Fruit fly (Drosophila melanogaster) whole organism, embryonic: ENCODE measurements around the gene Polr3E.
A peak's percentile ranks its signal among the peaks of the same experiment; 100 is the strongest.

ENCODE experiments used
- CG13123 ChIP-seq: fragments of 200-800 bp; sonication (Bioruptor generic); optimal IDR thresholded peaks from 2 replicates; lab custom pipeline; 2016; ENCODE audit warnings: missing biosample characterization, missing genetic modification characterization
- CG2712 ChIP-seq: fragments of 200-800 bp; optimal IDR thresholded peaks from 3 replicates; lab custom pipeline; 2019; ENCODE audit warnings: missing biosample characterization, mild to moderate bottlenecking, missing genetic modification characterization, moderate library complexity
- CG3995 ChIP-seq: fragments of 200-800 bp; sonication (Bioruptor generic); optimal IDR thresholded peaks from 3 replicates; lab custom pipeline; 2016; ENCODE audit warnings: missing biosample characterization, missing genetic modification characterization
- CG6683 ChIP-seq: fragments of 200-800 bp; sonication (Bioruptor generic); optimal IDR thresholded peaks from 2 replicates; lab custom pipeline; 2017; ENCODE audit warnings: missing biosample characterization, mild to moderate bottlenecking, missing genetic modification characterization, missing genetic modification reagents
- D ChIP-seq, 2 experiments: fragments of 200-800 bp in 1 of 2; fragments of >200 bp in 1 of 2; sonication (Bioruptor generic) in 1 of 2; optimal IDR thresholded peaks; 2 replicates in 1 of 2; 3 replicates in 1 of 2; lab custom pipeline; 2017; ENCODE audit warnings: mild to moderate bottlenecking in 1 of 2, missing biosample characterization in 1 of 2, missing genetic modification characterization in 1 of 2, missing genetic modification reagents in 1 of 2
- Drgx ChIP-seq: fragments of 200-800 bp; sonication (Bioruptor generic); IDR thresholded peaks from 2 replicates; pipeline ENCODE4 v1.3.6; 2022; ENCODE audit warnings: missing biosample characterization, missing genetic modification characterization
- Myb ChIP-seq: fragments of 200-800 bp; sonication (Bioruptor generic); optimal IDR thresholded peaks from 2 replicates; lab custom pipeline; 2016; ENCODE audit warnings: missing biosample characterization, missing genetic modification characterization
- Ptx1 ChIP-seq: fragments of 200-800 bp; sonication (Bioruptor generic); IDR thresholded peaks from 2 replicates; pipeline ENCODE4 v1.3.6; 2022; ENCODE audit warnings: missing biosample characterization, missing genetic modification characterization
- Usf ChIP-seq: fragments of 200-800 bp; sonication (Bioruptor generic); optimal IDR thresholded peaks from 2 replicates; lab custom pipeline; 2017; ENCODE audit warnings: missing genotype, missing biosample characterization, missing genetic modification characterization
- bcd ChIP-seq: fragments of 200-800 bp; sonication (Bioruptor generic); optimal IDR thresholded peaks from 2 replicates; lab custom pipeline; 2017; ENCODE audit warnings: missing biosample characterization, mild to moderate bottlenecking, missing genetic modification characterization
- dpn ChIP-seq, 2 experiments: fragments of 200-800 bp; sonication (Bioruptor generic); optimal IDR thresholded peaks; 3 replicates each; lab custom pipeline; 2016; ENCODE audit warnings: missing biosample characterization in 2 of 2, missing genetic modification characterization in 2 of 2
- exex ChIP-seq: fragments of 200-800 bp; sonication (Bioruptor generic); optimal IDR thresholded peaks from 4 replicates; lab custom pipeline; 2018; ENCODE audit warnings: missing biosample characterization, mild to moderate bottlenecking, missing genetic modification characterization, moderate library complexity
- grn ChIP-seq: fragments of 200-800 bp; sonication (Bioruptor generic); optimal IDR thresholded peaks from 3 replicates; lab custom pipeline; 2017; ENCODE audit warnings: missing biosample characterization, missing genetic modification characterization
- hbn ChIP-seq: fragments of 200-800 bp; sonication (Bioruptor generic); IDR thresholded peaks from 2 replicates; pipeline ENCODE4 v1.3.6; 2022; ENCODE audit warnings: missing biosample characterization, missing genetic modification characterization; ENCODE audit not compliant: partially characterized antibody
- mirr ChIP-seq: fragments of 200-800 bp; sonication (Bioruptor generic); optimal IDR thresholded peaks from 3 replicates; lab custom pipeline; 2018; ENCODE audit warnings: missing biosample characterization, mild to moderate bottlenecking, missing genetic modification characterization
- nerfin-2 ChIP-seq: fragments of 200-800 bp; sonication (Bioruptor generic); IDR thresholded peaks from 2 replicates; pipeline ENCODE4 v1.3.6; 2022; ENCODE audit warnings: missing biosample characterization, missing genetic modification characterization; ENCODE audit not compliant: partially characterized antibody
- org-1 ChIP-seq: fragments of 200-800 bp; sonication (Bioruptor generic); optimal IDR thresholded peaks from 2 replicates; lab custom pipeline; 2017; ENCODE audit warnings: missing biosample characterization, missing genetic modification characterization
- tio ChIP-seq: fragments of 200-800 bp; sonication (Bioruptor generic); optimal IDR thresholded peaks from 2 replicates; lab custom pipeline; 2017; ENCODE audit warnings: missing biosample characterization, missing genetic modification characterization, inconsistent platforms

The Polr3E gene

dm6 chr3L:21069453-21069852 is 37.8 kb downstream of the Polr3E start:
- TF ChIP-seq D (optimal IDR thresholded peaks at IDR 0.05; lab: Kevin White, UChicago) (no peak), D (GFP tag; optimal IDR thresholded peaks at IDR 0.05; lab: Kevin White, UChicago) (no peak), exex (tag; lab: Kevin White, UChicago) (peak; percentile 96), mirr (GFP tag; lab: Kevin White, UChicago) (peak; percentile 48), Usf (GFP tag; lab: Kevin White, UChicago) (no peak), grn (peak; percentile 43)

dm6 chr3L:21070063-21070462 is 38.4 kb downstream of the Polr3E start:
- TF ChIP-seq CG2712 (tag; lab: Kevin White, UChicago): no peak
- no peak for TF ChIP-seq bcd (GFP tag; lab: Kevin White, UChicago)
- TF ChIP-seq tio (GFP tag; lab: Kevin White, UChicago): no peak
- no peak for TF ChIP-seq hbn (GFP tag; lab: Robert Waterston, UW)
- TF ChIP-seq org-1 (GFP tag; lab: Kevin White, UChicago): no peak
- TF ChIP-seq CG6683 (GFP tag; lab: Kevin White, UChicago): no peak
- no peak for TF ChIP-seq dpn (GFP tag; optimal IDR thresholded peaks at IDR 0.05; lab: Kevin White, UChicago)
- TF ChIP-seq Ptx1: no peak
- no peak for TF ChIP-seq nerfin-2
- no peak for TF ChIP-seq CG13123
- TF ChIP-seq Myb (GFP tag; lab: Kevin White, UChicago): no peak

DNA sequence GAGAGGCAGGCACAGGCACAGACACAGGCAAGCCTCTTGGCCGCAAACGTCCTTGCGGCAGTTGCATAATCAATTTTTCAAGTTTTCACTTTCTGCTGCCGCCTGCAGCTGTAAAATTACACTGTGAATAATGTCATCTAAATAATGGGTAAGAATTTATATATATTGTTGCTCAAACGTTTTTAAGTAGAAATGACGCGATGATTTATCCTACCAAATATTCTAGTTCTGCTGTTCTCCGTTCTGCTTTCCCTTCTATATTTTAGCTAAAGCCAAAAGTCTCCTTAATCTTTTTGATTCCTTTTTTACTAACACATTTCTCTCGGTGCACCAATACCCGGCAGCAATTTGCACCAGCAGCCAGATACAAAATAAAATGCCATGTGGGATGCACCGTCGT is 48.8 kb downstream of the Polr3E start:
- TF ChIP-seq Drgx (GFP tag; lab: Robert Waterston, UW): peak; percentile 57
- no peak for TF ChIP-seq CG3995 (GFP tag; lab: Kevin White, UChicago)
